Worm (Caenorhabditis elegans): ENCODE data around the gene magu-4.

DNA sequence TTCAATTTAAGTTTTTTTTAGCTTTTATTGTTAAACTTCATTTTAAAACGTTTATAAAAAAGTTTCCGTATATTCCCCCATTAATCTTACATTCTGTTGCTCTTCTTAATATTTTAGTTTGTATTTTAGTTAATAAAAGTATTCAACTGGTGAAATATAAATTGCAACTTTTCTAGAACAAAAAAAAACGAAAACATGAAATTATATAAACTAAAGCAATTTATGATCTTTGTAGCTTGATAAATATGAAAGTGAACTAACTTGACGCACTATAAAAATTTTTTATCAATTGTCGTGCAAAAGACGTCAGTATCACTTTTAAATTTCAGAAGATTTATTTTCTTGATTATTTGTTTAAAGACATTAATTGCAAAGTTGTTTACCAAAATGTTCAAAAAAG lies 8.1 kb downstream of the magu-4 start, which contains the start of gene F44D12.2:
- no peak for TF ChIP-seq snpc-4 (tag; optimal IDR thresholded peaks at IDR 0.05)
- TF ChIP-seq zag-1 (tag; optimal IDR thresholded peaks at IDR 0.05) = no peak
- TF ChIP-seq ztf-11 (tag; optimal IDR thresholded peaks at IDR 0.05) = no peak
- TF ChIP-seq ama-1 (optimal IDR thresholded peaks at IDR 0.05) = no peak
- TF ChIP-seq R02D3.7 (tag; optimal IDR thresholded peaks at IDR 0.05) = no peak
